Worm (Caenorhabditis elegans) whole organism, early embryonic: ENCODE results near the gene Y46G5A.18.
"Not testable (repeated sequence)": the region's sequence is repeated elsewhere in the genome, so short reads cannot be mapped to it uniquely, and the experiment has no call there.

ENCODE experiments used
- B0310.2 ChIP-seq: sonication (generic microtip); optimal IDR thresholded peaks from 2 replicates; lab custom pipeline; 2016; ENCODE audit warnings: mild to moderate bottlenecking, missing genetic modification characterization, missing compliant biosample characterization
- aly-1 ChIP-seq: sonication (generic microtip); optimal IDR thresholded peaks from 2 replicates; lab custom pipeline; 2016; ENCODE audit warnings: missing genetic modification characterization, missing compliant biosample characterization
- ceh-13 ChIP-seq: fragments of 200-800 bp; sonication (Bioruptor generic); optimal IDR thresholded peaks from 2 replicates; lab custom pipeline; 2018; ENCODE audit warnings: mild to moderate bottlenecking, missing genetic modification characterization, missing compliant biosample characterization
- ceh-36 ChIP-seq: sonication (generic microtip); optimal IDR thresholded peaks from 2 replicates; lab custom pipeline; 2016; ENCODE audit warnings: missing genetic modification characterization, inconsistent platforms, missing compliant biosample characterization
- ets-7 ChIP-seq: sonication (generic microtip); optimal IDR thresholded peaks from 2 replicates; lab custom pipeline; 2016; ENCODE audit warnings: missing genotype, missing genetic modification characterization, missing compliant biosample characterization
- hmbx-1 ChIP-seq: sonication (generic microtip); optimal IDR thresholded peaks from 2 replicates; lab custom pipeline; 2016; ENCODE audit warnings: mild to moderate bottlenecking, missing genetic modification characterization, missing compliant biosample characterization
- hmg-4 ChIP-seq: fragments of 200-800 bp; sonication (Bioruptor generic); optimal IDR thresholded peaks from 2 replicates; lab custom pipeline; 2018; ENCODE audit warnings: mild to moderate bottlenecking, missing genetic modification characterization, missing compliant biosample characterization
- hnd-1 ChIP-seq: sonication (generic microtip); optimal IDR thresholded peaks from 2 replicates; lab custom pipeline; 2016; ENCODE audit warnings: missing genetic modification characterization, missing compliant biosample characterization
- pes-1 ChIP-seq: fragments of 200-800 bp; sonication (Bioruptor generic); IDR thresholded peaks from 2 replicates; pipeline ENCODE4 v1.3.6; 2022; ENCODE audit warnings: missing genetic modification reagents, missing genetic modification characterization, missing compliant biosample characterization
- sea-1 ChIP-seq: fragments of 200-800 bp; sonication (Bioruptor generic); conservative IDR thresholded peaks from 2 replicates; pipeline ENCODE4 v1.3.6; 2022; ENCODE audit warnings: missing genetic modification characterization, missing compliant biosample characterization
- tbx-11 ChIP-seq: fragments of 200-800 bp; sonication (Bioruptor generic); IDR thresholded peaks from 2 replicates; pipeline ENCODE4 v1.3.6; 2022; ENCODE audit warnings: missing genetic modification characterization, missing compliant biosample characterization
- tbx-37 ChIP-seq: fragments of 200-800 bp; sonication (Bioruptor generic); conservative IDR thresholded peaks from 2 replicates; pipeline ENCODE4 v1.3.6; 2022; ENCODE audit warnings: missing genetic modification reagents, missing genetic modification characterization, missing compliant biosample characterization
- tra-4 ChIP-seq: sonication (generic microtip); optimal IDR thresholded peaks from 2 replicates; lab custom pipeline; 2017; ENCODE audit warnings: missing genetic modification characterization, missing compliant biosample characterization

Y46G5A.18 gene

DNA sequence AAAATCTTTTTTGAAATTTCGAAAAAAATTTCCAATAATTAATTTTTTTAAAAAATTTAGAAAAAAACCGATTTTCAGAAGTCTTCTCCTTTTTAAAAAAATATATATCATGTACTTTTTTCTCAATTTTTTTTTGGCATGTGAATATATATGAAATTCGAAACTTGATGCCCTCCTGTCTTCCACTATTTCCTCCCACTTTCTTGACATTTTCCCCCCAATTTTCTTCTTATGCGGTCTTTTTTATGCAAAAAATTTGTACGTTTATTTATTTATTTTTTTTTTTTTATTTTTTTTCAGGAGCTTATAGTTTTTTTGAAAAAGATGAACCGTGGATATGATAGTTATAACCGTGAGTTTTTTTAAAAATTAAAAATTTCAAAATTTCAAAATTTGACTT, 44.6 kb downstream of the Y46G5A.18 start, which contains the start of gene cnp-2:
cnp-2 (plus strand) TSS at position 301 of the 400 bp plus-strand sequence.
- TF ChIP-seq tbx-37 (no peak), hmbx-1 (tag; lab: Kevin White, UChicago) (no peak), tbx-11 (GFP tag; lab: Robert Waterston, UW) (no peak), aly-1 (tag; lab: Kevin White, UChicago) (no peak), B0310.2 (tag; lab: Kevin White, UChicago) (no peak), hnd-1 (tag; lab: Kevin White, UChicago) (no peak), tra-4 (no peak), ceh-36 (no peak), sea-1 (no peak), hmg-4 (GFP tag; lab: Kevin White, UChicago) (no peak), pes-1 (no peak), ets-7 (tag; lab: Kevin White, UChicago) (no peak), ceh-13 (GFP tag; lab: Kevin White, UChicago) (no peak)

DNA sequence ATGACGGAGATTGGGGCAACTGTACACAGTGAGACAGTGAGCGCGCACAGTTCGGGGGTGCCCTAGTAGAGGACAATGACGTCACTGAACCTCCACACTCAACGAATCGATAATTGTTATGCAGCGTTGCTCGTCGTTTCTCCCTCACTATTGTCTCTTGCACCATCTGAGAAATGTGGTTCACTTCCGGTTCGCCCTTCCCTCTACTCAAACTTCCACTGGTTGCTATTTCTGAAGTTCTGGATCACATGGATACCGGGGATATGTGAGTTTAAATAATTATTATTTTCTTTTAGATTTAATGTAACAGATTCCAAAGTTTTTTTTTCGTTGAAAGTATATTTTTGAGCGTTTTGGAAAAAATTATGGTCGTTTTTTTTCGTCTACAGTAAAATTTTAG, 48.9 kb downstream of the Y46G5A.18 start, which contains the start of the genes Y46G5A.7 and Y46G5A.8:
Y46G5A.7 (minus strand) TSS at position 153 of the 400 bp plus-strand sequence.
Y46G5A.8 (plus strand) TSS at position 159 of the 400 bp plus-strand sequence.
- TF ChIP-seq ets-7 (tag; lab: Kevin White, UChicago) (peak; percentile 94), B0310.2 (tag; lab: Kevin White, UChicago) (no peak), pes-1 (no peak), aly-1 (tag; lab: Kevin White, UChicago) (no peak)

DNA sequence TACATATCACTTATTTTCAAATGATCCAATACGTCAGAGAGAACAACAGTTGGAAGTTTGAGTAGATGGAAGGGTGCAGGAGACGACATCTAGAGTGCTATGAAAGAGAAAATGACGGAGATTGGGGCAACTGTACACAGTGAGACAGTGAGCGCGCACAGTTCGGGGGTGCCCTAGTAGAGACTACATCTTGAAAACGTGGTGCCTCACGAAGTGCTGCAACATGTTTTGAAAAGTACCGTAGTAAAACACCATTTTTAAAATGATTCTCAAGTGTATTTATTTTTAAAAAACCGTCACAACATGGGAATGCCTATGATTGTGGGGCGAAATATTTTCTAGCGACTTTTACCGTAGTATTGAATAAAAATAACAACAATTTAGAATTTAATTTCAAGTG, 51.3 kb downstream of the Y46G5A.18 start, which contains the start of gene Y46G5A.39:
Y46G5A.39 (minus strand) TSS at position 101 of the 400 bp plus-strand sequence.
- TF ChIP-seq hmg-4 (GFP tag; lab: Kevin White, UChicago); ceh-36; tbx-11 (GFP tag; lab: Robert Waterston, UW): not testable (repeated sequence)
